Fruit fly (Drosophila melanogaster) whole organism, embryonic: ENCODE data around the gene nst.

ENCODE experiments used
- BEAF-32 ChIP-seq: fragments of 200-800 bp; sonication (Bioruptor generic); optimal IDR thresholded peaks from 3 replicates; lab custom pipeline; 2017; ENCODE audit warnings: missing biosample characterization, missing genetic modification characterization, mild to moderate bottlenecking, moderate library complexity, missing genetic modification reagents
- CG10209 ChIP-seq: fragments of 200-800 bp; sonication (Bioruptor generic); optimal IDR thresholded peaks from 3 replicates; lab custom pipeline; 2017; ENCODE audit warnings: missing biosample characterization, mild to moderate bottlenecking, missing genetic modification characterization, missing genetic modification reagents
- CG10267 ChIP-seq: fragments of 200-800 bp; sonication (Bioruptor generic); optimal IDR thresholded peaks from 2 replicates; lab custom pipeline; 2018; ENCODE audit warnings: missing biosample characterization, mild to moderate bottlenecking, missing genetic modification characterization, moderate library complexity
- CG10274 ChIP-seq: fragments of 200-800 bp; sonication (Bioruptor generic); optimal IDR thresholded peaks from 3 replicates; lab custom pipeline; 2017; ENCODE audit warnings: missing biosample characterization, mild to moderate bottlenecking, missing genetic modification characterization
- CG10321 ChIP-seq: fragments of 200-800 bp; sonication (Bioruptor generic); IDR thresholded peaks from 2 replicates; pipeline ENCODE4 v1.3.6; 2022; ENCODE audit warnings: missing biosample characterization, missing genetic modification characterization
- CG11723 ChIP-seq: fragments of 200-800 bp; sonication (Bioruptor generic); optimal IDR thresholded peaks from 2 replicates; lab custom pipeline; 2017; ENCODE audit warnings: missing biosample characterization, mild to moderate bottlenecking, missing genetic modification characterization
- CG14710 ChIP-seq: fragments of 200-800 bp; sonication (Bioruptor generic); optimal IDR thresholded peaks from 3 replicates; lab custom pipeline; 2019; ENCODE audit warnings: missing biosample characterization, mild to moderate bottlenecking, missing genetic modification characterization, moderate library complexity
- CG1602 ChIP-seq: fragments of 200-800 bp; sonication (Bioruptor generic); optimal IDR thresholded peaks from 3 replicates; lab custom pipeline; 2016; ENCODE audit warnings: missing biosample characterization, missing genetic modification characterization
- CG1603 ChIP-seq: fragments of 200-800 bp; sonication (Bioruptor generic); optimal IDR thresholded peaks from 2 replicates; lab custom pipeline; 2019; ENCODE audit warnings: missing biosample characterization, mild to moderate bottlenecking, missing genetic modification characterization, moderate library complexity
- CG16815 ChIP-seq: fragments of 200-800 bp; sonication (Bioruptor generic); optimal IDR thresholded peaks from 3 replicates; lab custom pipeline; 2017; ENCODE audit warnings: missing biosample characterization, mild to moderate bottlenecking, missing genetic modification characterization
- CG18011 ChIP-seq: fragments of 200-800 bp; sonication (Bioruptor generic); optimal IDR thresholded peaks from 2 replicates; lab custom pipeline; 2017; ENCODE audit warnings: missing biosample characterization, missing genetic modification characterization, mild to moderate bottlenecking, moderate library complexity, missing genotype
- CG2116 ChIP-seq: fragments of 200-800 bp; sonication (Bioruptor generic); optimal IDR thresholded peaks from 3 replicates; lab custom pipeline; 2018; ENCODE audit warnings: missing biosample characterization, mild to moderate bottlenecking, missing genetic modification characterization
- CG3163 ChIP-seq: fragments of 200-800 bp; sonication (Bioruptor generic); optimal IDR thresholded peaks from 3 replicates; lab custom pipeline; 2016; ENCODE audit warnings: missing biosample characterization, missing genetic modification characterization
- CG32767 ChIP-seq: fragments of 200-800 bp; sonication (Bioruptor generic); IDR thresholded peaks from 2 replicates; pipeline ENCODE4 v1.3.6; 2022; ENCODE audit warnings: missing biosample characterization, missing genetic modification characterization
- CG32772 ChIP-seq: fragments of 200-800 bp; sonication (Bioruptor generic); IDR thresholded peaks from 2 replicates; pipeline ENCODE4 v1.3.6; 2022; ENCODE audit warnings: missing biosample characterization, missing genetic modification characterization
- CG33557 ChIP-seq: fragments of 200-800 bp; sonication (Bioruptor generic); optimal IDR thresholded peaks from 2 replicates; lab custom pipeline; 2019; ENCODE audit warnings: missing biosample characterization, mild to moderate bottlenecking, missing genetic modification characterization, moderate library complexity
- CG4328 ChIP-seq: fragments of 200-800 bp; sonication (Bioruptor generic); optimal IDR thresholded peaks from 3 replicates; lab custom pipeline; 2017; ENCODE audit warnings: missing biosample characterization, missing genetic modification reagents, missing genetic modification characterization
- CG6254 ChIP-seq: fragments of 200-800 bp; sonication (Bioruptor generic); optimal IDR thresholded peaks from 3 replicates; lab custom pipeline; 2017; ENCODE audit warnings: mild to moderate bottlenecking, missing biosample characterization, missing genetic modification reagents, missing genetic modification characterization
- CG6791 ChIP-seq: fragments of 200-800 bp; sonication (Bioruptor generic); IDR thresholded peaks from 3 replicates; pipeline ENCODE4 v1.3.6; 2022; ENCODE audit warnings: missing biosample characterization, missing genetic modification characterization; ENCODE audit not compliant: partially characterized antibody
- CG7271 ChIP-seq: fragments of 200-800 bp; sonication (Bioruptor generic); optimal IDR thresholded peaks from 2 replicates; lab custom pipeline; 2018; ENCODE audit warnings: missing biosample characterization, mild to moderate bottlenecking, missing genetic modification characterization, moderate library complexity
- CG7372 ChIP-seq: fragments of 200-800 bp; sonication (Bioruptor generic); IDR thresholded peaks from 2 replicates; pipeline ENCODE4 v1.3.6; 2022; ENCODE audit warnings: missing biosample characterization, missing genetic modification characterization
- CG7963 ChIP-seq: fragments of 200-800 bp; sonication (Bioruptor generic); IDR thresholded peaks from 3 replicates; pipeline ENCODE4 v1.3.6; 2022; ENCODE audit warnings: missing biosample characterization, missing genetic modification characterization; ENCODE audit not compliant: partially characterized antibody
- CG9609 ChIP-seq: fragments of 200-800 bp; sonication (Bioruptor generic); optimal IDR thresholded peaks from 3 replicates; lab custom pipeline; 2016; ENCODE audit warnings: missing biosample characterization, missing genetic modification characterization
- CG9876 ChIP-seq: fragments of 200-800 bp; sonication (Bioruptor generic); optimal IDR thresholded peaks from 2 replicates; lab custom pipeline; 2016; ENCODE audit warnings: missing biosample characterization, missing genetic modification characterization
- Chrac-16 ChIP-seq: fragments of 200-800 bp; sonication (Bioruptor generic); optimal IDR thresholded peaks from 3 replicates; lab custom pipeline; 2016; ENCODE audit warnings: missing biosample characterization, missing genetic modification characterization
- D ChIP-seq, 2 experiments: fragments of 200-800 bp in 1 of 2; fragments of >200 bp in 1 of 2; sonication (Bioruptor generic) in 1 of 2; optimal IDR thresholded peaks; 2 replicates in 1 of 2; 3 replicates in 1 of 2; lab custom pipeline; 2017; ENCODE audit warnings: mild to moderate bottlenecking in 1 of 2, missing biosample characterization in 1 of 2, missing genetic modification characterization in 1 of 2, missing genetic modification reagents in 1 of 2
- Fer1 ChIP-seq: fragments of 200-800 bp; sonication (Bioruptor generic); optimal IDR thresholded peaks from 2 replicates; lab custom pipeline; 2017; ENCODE audit warnings: missing biosample characterization, mild to moderate bottlenecking, missing genetic modification characterization
- HmgD ChIP-seq: fragments of 200-800 bp; sonication (Bioruptor generic); optimal IDR thresholded peaks from 3 replicates; lab custom pipeline; 2016; ENCODE audit warnings: missing biosample characterization, missing genetic modification characterization
- Hr39 ChIP-seq: fragments of >200 bp; optimal IDR thresholded peaks from 2 replicates; lab custom pipeline; 2017
- Myb ChIP-seq: fragments of 200-800 bp; sonication (Bioruptor generic); optimal IDR thresholded peaks from 2 replicates; lab custom pipeline; 2016; ENCODE audit warnings: missing biosample characterization, missing genetic modification characterization
- Opbp ChIP-seq: fragments of 200-800 bp; sonication (Bioruptor generic); IDR thresholded peaks from 3 replicates; pipeline ENCODE4 v1.3.6; 2022; ENCODE audit warnings: missing biosample characterization, missing genetic modification characterization; ENCODE audit not compliant: partially characterized antibody
- Optix ChIP-seq: fragments of 200-800 bp; sonication (Bioruptor generic); IDR thresholded peaks from 3 replicates; pipeline ENCODE4 v1.3.6; 2022; ENCODE audit warnings: missing biosample characterization, missing genetic modification characterization
- Rx ChIP-seq: fragments of 200-800 bp; sonication (Bioruptor generic); IDR thresholded peaks from 2 replicates; pipeline ENCODE4 v1.3.6; 2022; ENCODE audit warnings: missing biosample characterization, missing genetic modification characterization
- Sox102F ChIP-seq: fragments of 200-800 bp; sonication (Bioruptor generic); optimal IDR thresholded peaks from 2 replicates; lab custom pipeline; 2018; ENCODE audit warnings: missing biosample characterization, mild to moderate bottlenecking, missing genetic modification characterization, moderate library complexity
- Tbp ChIP-seq: fragments of >200 bp; optimal IDR thresholded peaks from 2 replicates; lab custom pipeline; 2018; ENCODE audit warnings: missing biosample characterization, missing genetic modification characterization
- abd-A ChIP-seq: fragments of 200-800 bp; sonication (Bioruptor generic); optimal IDR thresholded peaks from 3 replicates; lab custom pipeline; 2019; ENCODE audit warnings: missing biosample characterization, mild to moderate bottlenecking, missing genetic modification characterization, moderate library complexity
- ara ChIP-seq: fragments of 200-800 bp; sonication (Bioruptor generic); IDR thresholded peaks from 2 replicates; pipeline ENCODE4 v1.3.6; 2022; ENCODE audit warnings: missing biosample characterization, missing genetic modification characterization
- bsh ChIP-seq, 2 experiments: fragments of 200-800 bp; sonication (Bioruptor generic); optimal IDR thresholded peaks; 2 replicates each; lab custom pipeline; 2017 to 2018; ENCODE audit warnings: mild to moderate bottlenecking in 2 of 2, missing biosample characterization in 2 of 2, missing genetic modification characterization in 2 of 2, moderate library complexity in 1 of 2
- btn ChIP-seq: fragments of 200-800 bp; sonication (Bioruptor generic); optimal IDR thresholded peaks from 2 replicates; lab custom pipeline; 2016; ENCODE audit warnings: missing biosample characterization, missing genetic modification characterization
- crc ChIP-seq: fragments of 200-800 bp; sonication (Bioruptor generic); optimal IDR thresholded peaks from 2 replicates; lab custom pipeline; 2016; ENCODE audit warnings: missing biosample characterization, missing genetic modification characterization
- da ChIP-seq: fragments of 200-800 bp; sonication (Bioruptor generic); optimal IDR thresholded peaks from 2 replicates; lab custom pipeline; 2016; ENCODE audit warnings: missing biosample characterization, missing genetic modification characterization
- dysf ChIP-seq: fragments of 200-800 bp; sonication (Bioruptor generic); IDR thresholded peaks from 3 replicates; pipeline ENCODE4 v1.3.6; 2022; ENCODE audit warnings: missing biosample characterization, missing genetic modification characterization
- emc ChIP-seq: fragments of 200-800 bp; sonication (Bioruptor generic); optimal IDR thresholded peaks from 2 replicates; lab custom pipeline; 2016; ENCODE audit warnings: missing biosample characterization, missing genetic modification characterization
- fd102C ChIP-seq: fragments of 200-800 bp; sonication (Bioruptor generic); optimal IDR thresholded peaks from 2 replicates; lab custom pipeline; 2018; ENCODE audit warnings: missing biosample characterization, mild to moderate bottlenecking, missing genetic modification characterization, moderate library complexity
- h ChIP-seq: fragments of >200 bp; optimal IDR thresholded peaks from 2 replicates; lab custom pipeline; 2017
- knrl ChIP-seq: fragments of 200-800 bp; sonication (Bioruptor generic); IDR thresholded peaks from 3 replicates; pipeline ENCODE4 v1.3.6; 2022; ENCODE audit warnings: missing biosample characterization, missing genetic modification characterization; ENCODE audit not compliant: partially characterized antibody
- schlank ChIP-seq: fragments of 200-800 bp; sonication (Bioruptor generic); optimal IDR thresholded peaks from 2 replicates; lab custom pipeline; 2018; ENCODE audit warnings: missing biosample characterization, mild to moderate bottlenecking, missing genetic modification characterization
- sd ChIP-seq: fragments of 200-800 bp; sonication (Bioruptor generic); optimal IDR thresholded peaks from 3 replicates; lab custom pipeline; 2018; ENCODE audit warnings: missing biosample characterization, mild to moderate bottlenecking, missing genetic modification characterization, moderate library complexity
- slou ChIP-seq: fragments of 200-800 bp; sonication (Bioruptor generic); optimal IDR thresholded peaks from 3 replicates; lab custom pipeline; 2016; ENCODE audit warnings: missing biosample characterization, missing genetic modification characterization
- tap ChIP-seq: fragments of 200-800 bp; optimal IDR thresholded peaks from 3 replicates; lab custom pipeline; 2019; ENCODE audit warnings: missing biosample characterization, mild to moderate bottlenecking, missing genetic modification characterization, moderate library complexity
- tgo ChIP-seq: fragments of 200-800 bp; sonication (Bioruptor generic); IDR thresholded peaks from 3 replicates; pipeline ENCODE4 v1.3.6; 2022; ENCODE audit warnings: missing biosample characterization, missing genetic modification characterization

nst gene

DNA sequence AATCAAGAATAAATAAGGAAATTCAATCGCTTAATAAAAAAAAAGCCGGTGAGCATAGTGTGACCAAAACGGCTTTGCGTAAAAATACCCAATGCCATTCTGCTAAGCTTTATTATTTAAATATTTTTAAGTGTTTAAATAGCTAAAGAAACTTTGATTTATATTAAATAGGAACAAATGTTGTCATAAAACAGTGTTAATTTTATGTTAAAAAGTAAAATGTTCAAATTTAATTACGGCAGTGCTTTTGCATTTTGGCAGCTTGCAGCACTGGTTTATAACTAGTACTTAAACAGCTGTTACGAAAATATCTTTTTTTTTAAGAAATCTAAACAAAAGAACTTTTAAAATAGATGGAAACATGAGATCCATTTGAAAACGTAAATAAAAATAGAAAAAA lies 28.7 kb downstream of the nst start, which contains the start of the genes CG10638 and CG10681 (continued):
- TF ChIP-seq tgo, result no peak
- TF ChIP-seq CG1603 (tag; lab: Kevin White, UChicago), result peak; percentile 43
- no peak for TF ChIP-seq dysf (GFP tag; lab: Robert Waterston, UW)
- peak; percentile 30 for TF ChIP-seq CG18011
- TF ChIP-seq CG14710 (tag; lab: Kevin White, UChicago), result peak; percentile 81
- TF ChIP-seq bsh (GFP tag; optimal IDR thresholded peaks at IDR 0.05; lab: Kevin White, UChicago), result peak in 1 of 2 experiments; percentile 46
- no peak for TF ChIP-seq CG7963 (GFP tag; lab: Robert Waterston, UW)
- peak; percentile 98 for TF ChIP-seq CG10267 (tag; lab: Kevin White, UChicago)
- no peak for TF ChIP-seq schlank (tag; lab: Kevin White, UChicago)
- peak; percentile 32 for TF ChIP-seq Myb (GFP tag; lab: Kevin White, UChicago)
- TF ChIP-seq Tbp, result no peak
- no peak for TF ChIP-seq fd102C (GFP tag; lab: Kevin White, UChicago)
- TF ChIP-seq CG9609 (GFP tag; lab: Kevin White, UChicago), result no peak
- no peak for TF ChIP-seq CG7372 (GFP tag; lab: Robert Waterston, UW)
- TF ChIP-seq CG7271 (tag; lab: Kevin White, UChicago), result no peak
- TF ChIP-seq slou (GFP tag; lab: Kevin White, UChicago), result no peak
- TF ChIP-seq Chrac-16 (GFP tag; lab: Kevin White, UChicago), result peak; percentile 48
- TF ChIP-seq CG6791 (GFP tag; lab: Robert Waterston, UW), result no peak
- TF ChIP-seq CG16815 (GFP tag; lab: Kevin White, UChicago), result no peak
- TF ChIP-seq ara, result no peak
- TF ChIP-seq Fer1 (GFP tag; lab: Kevin White, UChicago), result peak; percentile 71
- no peak for TF ChIP-seq CG9876 (GFP tag; lab: Kevin White, UChicago)
- TF ChIP-seq Hr39 (lab: Kevin White, UChicago), result no peak
- TF ChIP-seq knrl (GFP tag; lab: Robert Waterston, UW), result no peak
- peak; percentile 31 for TF ChIP-seq CG10209
- no peak for TF ChIP-seq emc (GFP tag; lab: Kevin White, UChicago)
- no peak for TF ChIP-seq CG10274 (GFP tag; lab: Kevin White, UChicago)
- TF ChIP-seq CG1602, result peak; percentile 14
- TF ChIP-seq CG32767, result no peak
- TF ChIP-seq CG32772 (GFP tag; lab: Robert Waterston, UW), result peak; percentile 53
- TF ChIP-seq abd-A (tag; lab: Kevin White, UChicago), result no peak
- TF ChIP-seq tap, result peak; percentile 28
- no peak for TF ChIP-seq sd (tag; lab: Kevin White, UChicago)
- no peak for TF ChIP-seq Rx (GFP tag; lab: Robert Waterston, UW)
- peak; percentile 33 for TF ChIP-seq Sox102F
- TF ChIP-seq CG11723 (GFP tag; lab: Kevin White, UChicago), result no peak
- no peak for TF ChIP-seq h (lab: Kevin White, UChicago)
- TF ChIP-seq btn (GFP tag; lab: Kevin White, UChicago), result no peak
- no peak for TF ChIP-seq CG3163 (GFP tag; lab: Kevin White, UChicago)
- no peak for TF ChIP-seq Opbp (GFP tag; lab: Robert Waterston, UW)
- no peak for TF ChIP-seq CG33557 (GFP tag; lab: Kevin White, UChicago)
- peak; percentile 29 for TF ChIP-seq BEAF-32 (GFP tag; lab: Kevin White, UChicago)
- TF ChIP-seq CG6254 (GFP tag; lab: Kevin White, UChicago), result peak; percentile 20
- TF ChIP-seq CG10321 (GFP tag; lab: Robert Waterston, UW), result no peak
- no peak for TF ChIP-seq HmgD (GFP tag; lab: Kevin White, UChicago)
- TF ChIP-seq CG2116 (GFP tag; lab: Kevin White, UChicago), result peak; percentile 95
- TF ChIP-seq Optix, result no peak
- TF ChIP-seq CG4328 (GFP tag; lab: Kevin White, UChicago), result no peak
- no peak for TF ChIP-seq crc (GFP tag; lab: Kevin White, UChicago)
- no peak for TF ChIP-seq D (optimal IDR thresholded peaks at IDR 0.05; lab: Kevin White, UChicago)
- TF ChIP-seq D (GFP tag; optimal IDR thresholded peaks at IDR 0.05; lab: Kevin White, UChicago), result no peak
- no peak for TF ChIP-seq da (GFP tag; lab: Kevin White, UChicago)
